Fruit fly (Drosophila melanogaster): ENCODE measurements around the gene CG3655.

- TF ChIP-seq Myc (optimal IDR thresholded peaks at IDR 0.05): no peak
- TF ChIP-seq ttk (optimal IDR thresholded peaks at IDR 0.05): no peak
Observed at dm6 chrX:1134053-1135005, at the start of gene CG3655.

Measured in Kc167 (cell line).